Worm (Caenorhabditis elegans): Measurements from ENCODE around the gene srw-15.

DNA sequence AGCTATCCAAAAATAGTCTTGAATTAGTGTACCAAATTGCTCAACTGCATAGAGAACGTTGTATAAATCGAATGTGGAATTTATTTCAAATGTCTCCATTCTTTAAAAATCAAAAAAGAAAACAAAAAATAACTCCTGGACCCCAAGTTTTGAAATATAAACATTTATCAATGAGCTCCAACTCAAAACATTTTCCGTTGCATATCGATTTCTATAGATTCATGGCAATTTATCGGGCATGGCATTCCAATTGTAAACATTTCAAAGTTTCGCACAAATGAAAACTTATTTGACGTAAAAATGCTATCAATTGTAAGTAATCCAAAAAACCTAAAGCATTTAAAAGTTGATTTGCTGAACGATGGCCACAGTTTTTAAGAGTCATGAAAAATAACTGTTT is 8.2 kb downstream of the srw-15 start, which contains the start of gene srw-12:
- TF ChIP-seq unc-39 (tag; optimal IDR thresholded peaks at IDR 0.05) (no peak), ceh-83 (GFP tag; optimal IDR thresholded peaks at IDR 0.05) (no peak)
